Fruit fly (Drosophila melanogaster) whole organism, prepupa: ENCODE results near the gene CG43163.

Source experiments
- Blimp-1 ChIP-seq: fragments of 200-800 bp; sonication (Bioruptor generic); optimal IDR thresholded peaks from 3 replicates; lab custom pipeline; 2017; ENCODE audit warnings: missing biosample characterization, missing genetic modification characterization, mild to moderate bottlenecking, moderate library complexity, missing genetic modification reagents
- CG10631 ChIP-seq: fragments of 200-800 bp; sonication (Bioruptor generic); optimal IDR thresholded peaks from 2 replicates; lab custom pipeline; 2016; ENCODE audit warnings: missing biosample characterization, missing genetic modification characterization
- CG10669 ChIP-seq: fragments of 200-800 bp; sonication (Bioruptor generic); optimal IDR thresholded peaks from 3 replicates; lab custom pipeline; 2018; ENCODE audit warnings: missing biosample characterization, mild to moderate bottlenecking, missing genetic modification characterization, moderate library complexity
- CG11294 ChIP-seq: fragments of 200-800 bp; sonication (Bioruptor generic); IDR thresholded peaks from 2 replicates; pipeline ENCODE4 v1.3.6; 2022; ENCODE audit warnings: missing biosample characterization, missing genetic modification characterization
- CG11902 ChIP-seq: fragments of 200-800 bp; sonication (Bioruptor generic); optimal IDR thresholded peaks from 3 replicates; lab custom pipeline; 2016; ENCODE audit warnings: missing biosample characterization, missing genetic modification characterization
- CG15336 ChIP-seq: fragments of 200-800 bp; sonication (Bioruptor generic); IDR thresholded peaks from 2 replicates; pipeline ENCODE4 v1.3.6; 2022; ENCODE audit warnings: missing biosample characterization, missing genetic modification characterization
- CG1621 ChIP-seq: fragments of 200-800 bp; sonication (Bioruptor generic); optimal IDR thresholded peaks from 3 replicates; lab custom pipeline; 2018; ENCODE audit warnings: missing biosample characterization, mild to moderate bottlenecking, missing genetic modification characterization
- CG16779 ChIP-seq: fragments of 200-800 bp; sonication (Bioruptor generic); optimal IDR thresholded peaks from 3 replicates; lab custom pipeline; 2017; ENCODE audit warnings: missing biosample characterization, mild to moderate bottlenecking, missing genetic modification characterization
- CG3032 ChIP-seq: fragments of 200-800 bp; optimal IDR thresholded peaks from 2 replicates; lab custom pipeline; 2019; ENCODE audit warnings: missing biosample characterization, mild to moderate bottlenecking, missing genetic modification characterization, moderate library complexity
- CG31627 ChIP-seq: fragments of 200-800 bp; sonication (Bioruptor generic); optimal IDR thresholded peaks from 3 replicates; lab custom pipeline; 2016; ENCODE audit warnings: missing biosample characterization, missing genetic modification characterization
- CG34406 ChIP-seq: fragments of 200-800 bp; sonication (Bioruptor generic); optimal IDR thresholded peaks from 3 replicates; lab custom pipeline; 2016; ENCODE audit warnings: missing biosample characterization, missing genetic modification characterization
- CG3919 ChIP-seq: fragments of 200-800 bp; sonication (Bioruptor generic); optimal IDR thresholded peaks from 3 replicates; lab custom pipeline; 2016; ENCODE audit warnings: missing biosample characterization, missing genetic modification characterization
- CG4318 ChIP-seq: fragments of 200-800 bp; sonication (Bioruptor generic); optimal IDR thresholded peaks from 3 replicates; lab custom pipeline; 2017; ENCODE audit warnings: missing biosample characterization, mild to moderate bottlenecking, missing genetic modification characterization
- CG6163 ChIP-seq: fragments of 200-800 bp; sonication (Bioruptor generic); IDR thresholded peaks from 3 replicates; pipeline ENCODE4 v1.3.6; 2022; ENCODE audit warnings: missing biosample characterization, missing genetic modification characterization
- CG6276 ChIP-seq: fragments of 200-800 bp; sonication (Bioruptor generic); optimal IDR thresholded peaks from 2 replicates; lab custom pipeline; 2017; ENCODE audit warnings: missing biosample characterization, mild to moderate bottlenecking, missing genetic modification characterization
- CG6792 ChIP-seq: fragments of 200-800 bp; sonication (Bioruptor generic); optimal IDR thresholded peaks from 3 replicates; lab custom pipeline; 2016; ENCODE audit warnings: missing biosample characterization, missing genetic modification characterization
- CG6808 ChIP-seq: fragments of 200-800 bp; sonication (Bioruptor generic); optimal IDR thresholded peaks from 3 replicates; lab custom pipeline; 2017; ENCODE audit warnings: missing biosample characterization, missing genetic modification characterization, mild to moderate bottlenecking, moderate library complexity, missing genetic modification reagents
- CG7368 ChIP-seq: fragments of 200-800 bp; sonication (Bioruptor generic); optimal IDR thresholded peaks from 3 replicates; lab custom pipeline; 2016; ENCODE audit warnings: missing biosample characterization, missing genetic modification characterization
- CG8119 ChIP-seq: fragments of 200-800 bp; sonication (Bioruptor generic); IDR thresholded peaks from 3 replicates; pipeline ENCODE4 v1.3.6; 2022; ENCODE audit warnings: missing biosample characterization, missing genetic modification characterization
- CG9139 ChIP-seq: fragments of 200-800 bp; sonication (Bioruptor generic); optimal IDR thresholded peaks from 3 replicates; lab custom pipeline; 2017; ENCODE audit warnings: missing biosample characterization, mild to moderate bottlenecking, missing genetic modification characterization
- Eip75B ChIP-seq: fragments of 200-800 bp; sonication (Bioruptor generic); optimal IDR thresholded peaks from 3 replicates; lab custom pipeline; 2016; ENCODE audit warnings: missing biosample characterization, missing genetic modification characterization
- Eip93F ChIP-seq: fragments of 200-800 bp; sonication (Bioruptor generic); optimal IDR thresholded peaks from 2 replicates; lab custom pipeline; 2016; ENCODE audit warnings: missing biosample characterization, mild to moderate bottlenecking, missing genetic modification characterization
- Ets21C ChIP-seq: fragments of 200-800 bp; sonication (Bioruptor generic); optimal IDR thresholded peaks from 3 replicates; lab custom pipeline; 2016; ENCODE audit warnings: missing biosample characterization, missing genetic modification characterization
- Ets96B ChIP-seq: fragments of 200-800 bp; optimal IDR thresholded peaks from 2 replicates; lab custom pipeline; 2019; ENCODE audit warnings: missing biosample characterization, mild to moderate bottlenecking, missing genetic modification characterization, moderate library complexity
- Gug ChIP-seq: fragments of 200-800 bp; sonication (Bioruptor generic); IDR thresholded peaks from 2 replicates; pipeline ENCODE4 v1.3.6; 2022; ENCODE audit warnings: missing biosample characterization, missing genetic modification characterization
- Hr38 ChIP-seq: sonication (Bioruptor generic); optimal IDR thresholded peaks from 2 replicates; lab custom pipeline; 2016; ENCODE audit warnings: missing biosample characterization, missing genetic modification characterization
- Hr39 ChIP-seq: fragments of 200-800 bp; sonication (Bioruptor generic); optimal IDR thresholded peaks from 2 replicates; lab custom pipeline; 2016; ENCODE audit warnings: missing biosample characterization, missing genetic modification characterization
- Hr4 ChIP-seq: fragments of 200-800 bp; sonication (Bioruptor generic); optimal IDR thresholded peaks from 3 replicates; lab custom pipeline; 2016; ENCODE audit warnings: missing biosample characterization, missing genetic modification characterization
- Lpt ChIP-seq: fragments of 200-800 bp; sonication (Bioruptor generic); optimal IDR thresholded peaks from 3 replicates; lab custom pipeline; 2016; ENCODE audit warnings: missing biosample characterization, missing genetic modification characterization
- Met ChIP-seq: fragments of 200-800 bp; sonication (Bioruptor generic); optimal IDR thresholded peaks from 3 replicates; lab custom pipeline; 2016; ENCODE audit warnings: missing biosample characterization, missing genetic modification characterization
- OdsH ChIP-seq: fragments of 200-800 bp; sonication (Bioruptor generic); optimal IDR thresholded peaks from 3 replicates; lab custom pipeline; 2016; ENCODE audit warnings: missing biosample characterization, missing genetic modification characterization
- Smox ChIP-seq: fragments of 200-800 bp; sonication (Bioruptor generic); optimal IDR thresholded peaks from 3 replicates; lab custom pipeline; 2016; ENCODE audit warnings: missing biosample characterization, missing genetic modification characterization
- Sox102F ChIP-seq: fragments of 200-800 bp; sonication (Bioruptor generic); optimal IDR thresholded peaks from 2 replicates; lab custom pipeline; 2016; ENCODE audit warnings: missing biosample characterization, mild to moderate bottlenecking, missing genetic modification characterization
- Sox14 ChIP-seq: fragments of 200-800 bp; sonication (Bioruptor generic); optimal IDR thresholded peaks from 3 replicates; lab custom pipeline; 2016; ENCODE audit warnings: missing biosample characterization, missing genetic modification characterization
- Sox15 ChIP-seq: fragments of 200-800 bp; sonication (Bioruptor generic); optimal IDR thresholded peaks from 3 replicates; lab custom pipeline; 2016; ENCODE audit warnings: missing biosample characterization, missing genetic modification characterization
- achi ChIP-seq: fragments of 200-800 bp; sonication (Bioruptor generic); optimal IDR thresholded peaks from 3 replicates; lab custom pipeline; 2016; ENCODE audit warnings: missing biosample characterization, missing genetic modification characterization
- acj6 ChIP-seq: fragments of 200-800 bp; sonication (Bioruptor generic); optimal IDR thresholded peaks from 3 replicates; lab custom pipeline; 2016; ENCODE audit warnings: missing biosample characterization, missing genetic modification characterization
- cyc ChIP-seq: fragments of 200-800 bp; sonication (Bioruptor generic); optimal IDR thresholded peaks from 3 replicates; lab custom pipeline; 2016; ENCODE audit warnings: missing biosample characterization, missing genetic modification characterization
- eg ChIP-seq: fragments of 200-800 bp; sonication (Bioruptor generic); IDR thresholded peaks from 3 replicates; pipeline ENCODE4 v1.3.6; 2022; ENCODE audit warnings: missing biosample characterization, missing genetic modification characterization
- fd59A ChIP-seq: fragments of 200-800 bp; sonication (Bioruptor generic); optimal IDR thresholded peaks from 2 replicates; lab custom pipeline; 2017; ENCODE audit warnings: missing biosample characterization, mild to moderate bottlenecking, missing genetic modification characterization, missing genetic modification reagents
- fd85E ChIP-seq: fragments of 200-800 bp; sonication (Bioruptor generic); optimal IDR thresholded peaks from 3 replicates; lab custom pipeline; 2016; ENCODE audit warnings: missing biosample characterization, missing genetic modification characterization
- fkh ChIP-seq: fragments of 200-800 bp; sonication (Bioruptor generic); optimal IDR thresholded peaks from 3 replicates; lab custom pipeline; 2017; ENCODE audit warnings: missing biosample characterization, mild to moderate bottlenecking, missing genetic modification characterization, moderate library complexity
- lz ChIP-seq: fragments of 200-800 bp; sonication (Bioruptor generic); optimal IDR thresholded peaks from 3 replicates; lab custom pipeline; 2016; ENCODE audit warnings: missing biosample characterization, missing genetic modification characterization
- net ChIP-seq: fragments of 200-800 bp; sonication (Bioruptor generic); optimal IDR thresholded peaks from 3 replicates; lab custom pipeline; 2016; ENCODE audit warnings: missing biosample characterization, missing genetic modification characterization
- pdm3 ChIP-seq: fragments of 200-800 bp; sonication (Bioruptor generic); optimal IDR thresholded peaks from 3 replicates; lab custom pipeline; 2016; ENCODE audit warnings: missing biosample characterization, missing genetic modification characterization
- salr ChIP-seq, 2 experiments: fragments of 200-800 bp; sonication (Bioruptor generic); optimal IDR thresholded peaks; 3 replicates each; lab custom pipeline; 2016 to 2018; ENCODE audit warnings: missing biosample characterization in 2 of 2, missing genetic modification characterization in 2 of 2, mild to moderate bottlenecking in 1 of 2
- spab ChIP-seq: fragments of 200-800 bp; sonication (Bioruptor generic); optimal IDR thresholded peaks from 2 replicates; lab custom pipeline; 2017; ENCODE audit warnings: missing biosample characterization, mild to moderate bottlenecking, missing genetic modification characterization, missing genetic modification reagents

The CG43163 gene

dm6 chr3L:8445027-8445426, 61.9 kb downstream of the CG43163 start (continued):
- TF ChIP-seq CG6808 (GFP tag; lab: Kevin White, UChicago) (peak; percentile 12), CG31627 (GFP tag; lab: Kevin White, UChicago) (no peak), net (GFP tag; lab: Kevin White, UChicago) (no peak), Smox (GFP tag; lab: Kevin White, UChicago) (no peak), CG11902 (GFP tag; lab: Kevin White, UChicago) (peak; percentile 9), CG3919 (GFP tag; lab: Kevin White, UChicago) (peak; percentile 59), Eip93F (GFP tag; lab: Kevin White, UChicago) (no peak), Lpt (GFP tag; lab: Kevin White, UChicago) (no peak), CG6792 (no peak), CG6276 (no peak), Blimp-1 (GFP tag; lab: Kevin White, UChicago) (no peak), OdsH (GFP tag; lab: Kevin White, UChicago) (no peak)

dm6 chr3L:8441745-8442575, 65.0 kb downstream of the CG43163 start, which contains the start of gene Unr:
Gene Unr (minus strand): TSS chr3L:8442381.
- peak; percentile 13 for TF ChIP-seq fd59A (GFP tag; lab: Kevin White, UChicago)
- TF ChIP-seq Gug (GFP tag; lab: Robert Waterston, UW) = peak; percentile 88
- peak; percentile 80 for TF ChIP-seq Hr4
- peak; percentile 65 for TF ChIP-seq Ets21C (GFP tag; lab: Kevin White, UChicago)
- no peak for TF ChIP-seq CG6276
- peak; percentile 14 for TF ChIP-seq fd85E (GFP tag; lab: Kevin White, UChicago)
- TF ChIP-seq Sox14 (GFP tag; lab: Kevin White, UChicago) = peak; percentile 77
- peak; percentile 91 for TF ChIP-seq eg
- peak; percentile 83 for TF ChIP-seq net (GFP tag; lab: Kevin White, UChicago)
- TF ChIP-seq Lpt (GFP tag; lab: Kevin White, UChicago) = peak; percentile 35
- TF ChIP-seq lz (GFP tag; lab: Kevin White, UChicago) = peak; percentile 84
- TF ChIP-seq Eip75B (GFP tag; lab: Kevin White, UChicago) = peak; percentile 81
- peak; percentile 63 for TF ChIP-seq CG10669 (GFP tag; lab: Kevin White, UChicago)
- TF ChIP-seq CG7368 (GFP tag; lab: Kevin White, UChicago) = peak; percentile 54
- peak; percentile 32 to 38 for TF ChIP-seq salr (GFP tag; optimal IDR thresholded peaks at IDR 0.05; lab: Kevin White, UChicago)
- TF ChIP-seq Sox102F (GFP tag; lab: Kevin White, UChicago) = peak; percentile 78
- TF ChIP-seq fkh (GFP tag; lab: Kevin White, UChicago) = peak; percentile 49
- TF ChIP-seq CG10631 (GFP tag; lab: Kevin White, UChicago) = peak; percentile 77
- peak; percentile 68 for TF ChIP-seq CG11294 (GFP tag; lab: Robert Waterston, UW)
- peak; percentile 78 for TF ChIP-seq CG15336 (GFP tag; lab: Robert Waterston, UW)
- peak; percentile 75 for TF ChIP-seq achi (GFP tag; lab: Kevin White, UChicago)
- TF ChIP-seq cyc (GFP tag; lab: Kevin White, UChicago) = peak; percentile 66
- TF ChIP-seq CG9139 (GFP tag; lab: Kevin White, UChicago) = peak; percentile 53
- peak; percentile 51 for TF ChIP-seq CG11902 (GFP tag; lab: Kevin White, UChicago)
- TF ChIP-seq acj6 (GFP tag; lab: Kevin White, UChicago) = peak; percentile 81
- peak; percentile 54 for TF ChIP-seq CG1621 (tag; lab: Kevin White, UChicago)
- TF ChIP-seq CG3032 (tag; lab: Kevin White, UChicago) = peak; percentile 60
- TF ChIP-seq CG34406 (GFP tag; lab: Kevin White, UChicago) = peak; percentile 62
- TF ChIP-seq CG6808 (GFP tag; lab: Kevin White, UChicago) = peak; percentile 2
- peak; percentile 42 for TF ChIP-seq spab
- peak; percentile 42 for TF ChIP-seq CG4318 (GFP tag; lab: Kevin White, UChicago)
- TF ChIP-seq Sox15 (GFP tag; lab: Kevin White, UChicago) = peak; percentile 48
- TF ChIP-seq CG8119 = peak; percentile 52; the same call in 1 of the 3 replicates
- TF ChIP-seq CG31627 (GFP tag; lab: Kevin White, UChicago) = peak; percentile 84
- TF ChIP-seq Ets96B = peak; percentile 60
- peak; percentile 79 for TF ChIP-seq Hr39 (GFP tag; lab: Kevin White, UChicago)
- TF ChIP-seq pdm3 (GFP tag; lab: Kevin White, UChicago) = peak; percentile 84
- TF ChIP-seq CG16779 = no peak
- no peak for TF ChIP-seq Eip93F (GFP tag; lab: Kevin White, UChicago)
- TF ChIP-seq Met (GFP tag; lab: Kevin White, UChicago) = peak; percentile 83
- peak; percentile 88 for TF ChIP-seq CG6163 (GFP tag; lab: Robert Waterston, UW)
- TF ChIP-seq Hr38 = no peak
